Worm (Caenorhabditis elegans): Measurements from ENCODE around the gene Y42A5A.3.

DNA sequence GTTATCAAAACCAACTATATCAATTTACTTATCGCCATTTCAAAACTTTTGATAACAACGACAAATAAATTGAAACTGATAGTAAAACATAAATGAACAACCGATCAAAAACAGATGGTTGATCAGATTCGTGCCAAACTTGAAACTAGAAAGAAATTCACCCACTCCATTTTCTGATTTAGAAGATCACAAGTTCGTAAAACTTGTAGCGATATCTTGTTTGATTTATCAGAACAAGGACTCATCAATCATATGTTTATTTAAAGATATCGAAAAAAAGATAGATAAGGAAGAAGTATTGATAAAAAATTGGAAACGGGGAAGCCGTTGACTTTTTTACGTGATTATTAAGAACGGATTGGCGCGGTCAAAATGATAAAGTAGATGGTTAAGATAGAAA lies 8.7 kb downstream of the Y42A5A.3 start:
- TF ChIP-seq nhr-12 (tag; optimal IDR thresholded peaks at IDR 0.05), result no peak
- no peak for TF ChIP-seq elt-1 (tag; optimal IDR thresholded peaks at IDR 0.05; ENCODE audit: borderline replicate concordance, insufficient read depth)
- TF ChIP-seq unc-62 (GFP tag; optimal IDR thresholded peaks at IDR 0.05), result no peak
- TF ChIP-seq sem-2 (GFP tag; optimal IDR thresholded peaks at IDR 0.05), result no peak
- TF ChIP-seq blmp-1 (tag; optimal IDR thresholded peaks at IDR 0.05), result no peak
- no peak for TF ChIP-seq ces-1 (GFP tag; optimal IDR thresholded peaks at IDR 0.05)
- TF ChIP-seq ceh-83 (GFP tag; optimal IDR thresholded peaks at IDR 0.05), result no peak
- no peak for TF ChIP-seq elt-3 (tag; optimal IDR thresholded peaks at IDR 0.05)
- no peak for TF ChIP-seq M03D4.4 (tag; optimal IDR thresholded peaks at IDR 0.05)
